Worm (Caenorhabditis elegans) whole organism, L4 larva: ENCODE data around the gene C49F8.14.

Experiments
- arid-1 ChIP-seq: fragments of 200-800 bp; sonication (Bioruptor generic); conservative IDR thresholded peaks from 2 replicates; pipeline ENCODE4 v1.3.6; 2022; ENCODE audit warnings: missing genetic modification reagents, missing genetic modification characterization, missing compliant biosample characterization
- dmd-8 ChIP-seq: fragments of 200-800 bp; sonication (Bioruptor generic); IDR thresholded peaks from 2 replicates; pipeline ENCODE4 v1.3.6; 2022; ENCODE audit warnings: missing genetic modification characterization, missing compliant biosample characterization
- jun-1 ChIP-seq: fragments of 150-350 bp; optimal IDR thresholded peaks from 2 replicates; lab custom pipeline; 2014; ENCODE audit warnings: missing biosample characterization, missing genetic modification reagents, missing genetic modification characterization
- lir-3 ChIP-seq: sonication (generic microtip); optimal IDR thresholded peaks from 2 replicates; lab custom pipeline; 2016; ENCODE audit warnings: mild to moderate bottlenecking, missing genetic modification characterization, missing compliant biosample characterization
- mdt-29 ChIP-seq: fragments of 200-800 bp; sonication (Bioruptor generic); IDR thresholded peaks from 2 replicates; pipeline ENCODE4 v1.3.6; 2022; ENCODE audit warnings: missing genetic modification reagents, missing genetic modification characterization, missing compliant biosample characterization
- nhr-42 ChIP-seq: fragments of 200-800 bp; sonication (Bioruptor generic); IDR thresholded peaks from 2 replicates; pipeline ENCODE4 v1.3.6; 2022; ENCODE audit warnings: missing genetic modification characterization, missing compliant biosample characterization
- pha-4 ChIP-seq, 2 experiments: fragments of 150-350 bp in 1 of 2; fragments of 200-800 bp in 1 of 2; sonication (Bioruptor generic) in 1 of 2; IDR thresholded peaks in 1 of 2; optimal IDR thresholded peaks in 1 of 2; 2 replicates each; pipeline versions ENCODE4 v1.3.6 to Lab custom; 2014 to 2022; ENCODE audit warnings: missing genetic modification characterization in 2 of 2, missing genetic modification reagents in 2 of 2, missing biosample characterization in 1 of 2, missing compliant biosample characterization in 1 of 2
- tag-97 ChIP-seq: fragments of 200-800 bp; sonication (Bioruptor generic); IDR thresholded peaks from 2 replicates; pipeline ENCODE4 v1.3.6; 2022; ENCODE audit warnings: missing genetic modification characterization, missing compliant biosample characterization
- zfp-3 ChIP-seq: fragments of 200-800 bp; sonication (Bioruptor generic); conservative IDR thresholded peaks from 2 replicates; pipeline ENCODE4 v1.3.6; 2022; ENCODE audit warnings: missing genetic modification reagents, missing genetic modification characterization, missing compliant biosample characterization

- TF ChIP-seq mdt-29 = no peak
- no peak for TF ChIP-seq tag-97 (GFP tag; lab: Robert Waterston, UW)
- no peak for TF ChIP-seq lir-3
- TF ChIP-seq zfp-3 = no peak
- TF ChIP-seq dmd-8 = no peak
- TF ChIP-seq nhr-42 (GFP tag; lab: Robert Waterston, UW) = no peak
- no peak for TF ChIP-seq pha-4 (GFP tag; IDR thresholded peaks at IDR 0.05; lab: Robert Waterston, UW)
- TF ChIP-seq pha-4 (tag; optimal IDR thresholded peaks at IDR 0.05; lab: Kevin White, UChicago) = no peak
- TF ChIP-seq arid-1 = no peak
- TF ChIP-seq jun-1 (tag; lab: Kevin White, UChicago) = no peak
Measured at ce11 chrX:13399221-13399620, 22.5 kb upstream of the C49F8.14 start, which contains the start of gene F02C12.2.
